Worm (Caenorhabditis elegans): ENCODE results near the gene F39F10.3.
A peak's percentile ranks its signal among the peaks of the same experiment; 100 is the strongest.

Gene F39F10.3

DNA sequence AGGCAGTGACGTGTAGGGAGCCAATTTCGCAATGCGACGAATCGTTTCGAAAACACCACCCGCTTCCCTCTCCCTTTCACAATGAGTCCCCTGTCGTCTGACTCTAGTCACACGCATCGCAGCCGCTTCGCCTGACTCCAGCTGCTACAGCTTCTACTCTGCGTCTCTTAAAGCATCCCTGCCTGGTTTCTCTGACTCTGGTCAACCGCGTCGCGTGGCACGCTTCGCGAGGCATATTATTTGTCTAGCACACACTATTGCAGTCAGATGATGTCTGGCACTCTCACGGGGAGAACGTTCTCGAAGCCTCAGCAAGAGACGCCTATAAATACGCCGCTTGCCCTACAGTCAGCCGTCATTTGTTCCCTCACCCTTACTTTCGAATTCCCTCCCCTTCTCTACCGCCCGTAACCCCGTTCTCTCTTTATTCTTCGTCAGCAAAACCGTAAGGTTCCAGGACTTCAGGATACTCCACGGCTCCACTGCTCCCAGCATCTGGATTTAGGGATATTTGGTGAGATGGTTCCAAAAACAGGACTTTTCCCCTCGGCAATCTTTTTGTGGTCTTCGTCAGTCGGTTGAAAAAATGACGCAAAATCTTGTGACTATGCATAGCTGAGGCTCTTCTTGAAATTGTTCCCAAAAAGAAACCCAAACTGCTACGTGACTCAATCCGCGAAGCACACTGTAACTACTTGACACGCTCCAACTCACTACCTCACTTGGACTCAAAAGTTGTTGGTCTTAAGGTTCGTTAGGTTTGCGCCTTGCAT is 38.0 kb downstream of the F39F10.3 start (continued):
- TF ChIP-seq bed-1 (GFP tag; IDR thresholded peaks at IDR 0.05) (0 out of 2 replicates have a peak, but pooled peaks have one; percentile 84), Y67H2A.10 (GFP tag; conservative IDR thresholded peaks at IDR 0.05) (peak; percentile 97), F52B5.7 (tag; optimal IDR thresholded peaks at IDR 0.05) (peak; percentile 72), nhr-80 (tag; optimal IDR thresholded peaks at IDR 0.05) (peak; percentile 91), nhr-179 (tag; optimal IDR thresholded peaks at IDR 0.05) (peak; percentile 66), sea-2 (GFP tag; IDR thresholded peaks at IDR 0.05) (peak; percentile 77), ceh-40 (GFP tag; IDR thresholded peaks at IDR 0.05) (no peak), T26A5.8 (tag; optimal IDR thresholded peaks at IDR 0.05) (peak; percentile 16), lin-35 (GFP tag; optimal IDR thresholded peaks at IDR 0.05) (peak in 2 of 3 experiments; percentile 40 to 59), let-526 (GFP tag; IDR thresholded peaks at IDR 0.05) (peak; percentile 91)

DNA sequence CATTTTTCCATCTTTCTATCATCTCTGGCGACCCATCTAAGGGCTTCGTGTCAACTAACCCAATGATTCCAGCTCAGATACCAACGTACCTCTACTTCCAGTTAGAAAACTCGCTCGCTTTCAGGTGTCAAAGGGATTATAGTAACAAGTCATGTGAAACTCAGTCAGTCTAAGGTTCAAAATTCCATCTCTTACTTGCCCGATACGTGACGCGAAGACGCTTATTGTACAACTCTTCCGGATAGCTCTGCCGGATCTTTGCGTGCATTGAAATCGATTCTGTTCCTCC is 38.5 kb downstream of the F39F10.3 start:
- TF ChIP-seq nfya-2 (GFP tag; IDR thresholded peaks at IDR 0.05) (0 out of 2 replicates have a peak, but pooled peaks have one; percentile 63), cebp-2 (GFP tag; IDR thresholded peaks at IDR 0.05) (0 out of 2 replicates have a peak, but pooled peaks have one; percentile 18), ama-1 (optimal IDR thresholded peaks at IDR 0.05) (peak; percentile 97), ama-1 (GFP tag; optimal IDR thresholded peaks at IDR 0.05) (no peak), cebp-1 (GFP tag; IDR thresholded peaks at IDR 0.05) (no peak), cebp-1 (tag; optimal IDR thresholded peaks at IDR 0.05) (no peak), madf-3 (GFP tag; IDR thresholded peaks at IDR 0.05) (peak; percentile 57), aptf-2 (GFP tag; conservative IDR thresholded peaks at IDR 0.05) (no peak), B0336.3 (GFP tag; IDR thresholded peaks at IDR 0.05) (no peak), unc-130 (GFP tag; optimal IDR thresholded peaks at IDR 0.05) (no peak), D2030.7 (GFP tag; IDR thresholded peaks at IDR 0.05) (no peak)

DNA sequence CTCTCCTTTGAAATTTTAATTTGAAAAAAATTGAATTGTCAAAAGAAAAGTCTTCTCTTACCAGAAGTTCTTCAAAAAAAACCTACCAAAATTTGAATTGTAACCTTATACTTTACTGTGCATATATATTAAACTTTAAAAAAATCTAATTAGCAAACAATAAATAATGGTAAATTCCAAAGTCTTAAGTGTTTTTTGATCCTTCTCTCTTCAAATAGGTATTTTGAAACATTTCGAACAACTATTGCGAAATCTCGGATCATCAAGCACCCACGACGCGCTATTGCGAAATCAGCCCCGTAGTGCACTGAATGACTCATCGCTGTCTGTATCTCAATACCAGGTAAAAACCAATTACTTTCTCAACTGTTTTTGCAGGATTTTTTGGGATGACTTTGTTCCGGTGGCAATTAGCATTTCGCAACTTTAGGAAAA is 38.9 kb downstream of the F39F10.3 start:
- TF ChIP-seq hrde-1 (tag; optimal IDR thresholded peaks at IDR 0.05; ENCODE audit: borderline replicate concordance) (no peak), egrh-3 (GFP tag; IDR thresholded peaks at IDR 0.05) (peak; percentile 42), dox-1 (GFP tag; IDR thresholded peaks at IDR 0.05) (peak; percentile 79), F10E7.11 (tag; optimal IDR thresholded peaks at IDR 0.05) (peak; percentile 10), aptf-2 (GFP tag; conservative IDR thresholded peaks at IDR 0.05) (peak; percentile 49; the same call in 1 of the 2 replicates), unc-130 (GFP tag; optimal IDR thresholded peaks at IDR 0.05) (no peak), unc-62 (GFP tag; optimal IDR thresholded peaks at IDR 0.05) (no peak), xnd-1 (tag; optimal IDR thresholded peaks at IDR 0.05) (no peak), bed-1 (GFP tag; IDR thresholded peaks at IDR 0.05) (peak; percentile 75; the same call in 1 of the 2 replicates), F55B11.4 (tag; optimal IDR thresholded peaks at IDR 0.05; ENCODE audit: borderline replicate concordance, insufficient read depth) (no peak), ceh-79 (tag; optimal IDR thresholded peaks at IDR 0.05) (no peak), K11D2.4 (GFP tag; IDR thresholded peaks at IDR 0.05) (peak; percentile 80), hmg-1.2 (GFP tag; IDR thresholded peaks at IDR 0.05) (peak; percentile 48), madf-8 (GFP tag; conservative IDR thresholded peaks at IDR 0.05) (no peak), Y53F4B.3 (GFP tag; IDR thresholded peaks at IDR 0.05) (no peak), pha-4 (tag; optimal IDR thresholded peaks at IDR 0.05) (peak; percentile 69), ceh-100 (GFP tag; IDR thresholded peaks at IDR 0.05) (peak; percentile 61), Y56A3A.18 (GFP tag; IDR thresholded peaks at IDR 0.05) (peak; percentile 57), mel-28 (tag; optimal IDR thresholded peaks at IDR 0.05; ENCODE audit: borderline replicate concordance) (no peak), sea-2 (GFP tag; IDR thresholded peaks at IDR 0.05) (no peak), B0336.3 (GFP tag; IDR thresholded peaks at IDR 0.05) (peak; percentile 41), tbp1 (GFP tag; optimal IDR thresholded peaks at IDR 0.05) (peak; percentile 57), lsl-1 (GFP tag; optimal IDR thresholded peaks at IDR 0.05) (peak; percentile 39), lin-26 (GFP tag; IDR thresholded peaks at IDR 0.05) (peak; percentile 74), snpc-4 (GFP tag; optimal IDR thresholded peaks at IDR 0.05) (no peak), snpc-4 (tag; optimal IDR thresholded peaks at IDR 0.05) (peak in 1 of 4 experiments; percentile 68), sptf-2 (GFP tag; optimal IDR thresholded peaks at IDR 0.05) (no peak), lir-1 (GFP tag; conservative IDR thresholded peaks at IDR 0.05) (peak; percentile 20; the same call in 1 of the 2 replicates), mes-4 (tag; optimal IDR thresholded peaks at IDR 0.05) (no peak), dpff-1 (tag; optimal IDR thresholded peaks at IDR 0.05) (peak; percentile 72)

All from whole organism, young adult.